Worm (Caenorhabditis elegans) whole organism, L1 larva: ENCODE results near the gene F31E9.6.

Source experiments
- ama-1 ChIP-seq: fragments of 150-350 bp; optimal IDR thresholded peaks from 2 replicates; lab custom pipeline; 2014
- ceh-82 ChIP-seq, 3 experiments: fragments of 150-350 bp in 1 of 3; sonication (generic microtip) in 2 of 3; optimal IDR thresholded peaks; 2 replicates each; lab custom pipeline; 2014 to 2017; ENCODE audit warnings: missing biosample characterization in 3 of 3, missing genetic modification characterization in 3 of 3
- efl-3 ChIP-seq: fragments of 200-800 bp; sonication (Bioruptor generic); optimal IDR thresholded peaks from 2 replicates; lab custom pipeline; 2018; ENCODE audit warnings: mild to moderate bottlenecking, missing genetic modification characterization, missing compliant biosample characterization
- nhr-237 ChIP-seq: fragments of 150-350 bp; optimal IDR thresholded peaks from 2 replicates; lab custom pipeline; 2014; ENCODE audit warnings: missing biosample characterization, missing genetic modification characterization
- rnt-1 ChIP-seq: sonication (generic microtip); optimal IDR thresholded peaks from 2 replicates; lab custom pipeline; 2016; ENCODE audit warnings: mild to moderate bottlenecking, missing genetic modification characterization, moderate library complexity, missing compliant biosample characterization
- sup-37 ChIP-seq: fragments of 200-800 bp; sonication (Bioruptor generic); optimal IDR thresholded peaks from 2 replicates; lab custom pipeline; 2018; ENCODE audit warnings: mild to moderate bottlenecking, missing genetic modification characterization, missing compliant biosample characterization
- unc-62 ChIP-seq: fragments of 150-350 bp; optimal IDR thresholded peaks from 2 replicates; lab custom pipeline; 2014; ENCODE audit warnings: missing biosample characterization, missing genetic modification reagents, missing genetic modification characterization
- ztf-11 ChIP-seq, 2 experiments: sonication (generic microtip); optimal IDR thresholded peaks; 2 replicates each; lab custom pipeline; 2016 to 2017; ENCODE audit warnings: missing genetic modification characterization in 2 of 2, missing biosample characterization in 1 of 2, missing compliant biosample characterization in 1 of 2
- ztf-4 ChIP-seq: fragments of 150-350 bp; optimal IDR thresholded peaks from 2 replicates; lab custom pipeline; 2014; ENCODE audit warnings: missing biosample characterization, missing genetic modification characterization

DNA sequence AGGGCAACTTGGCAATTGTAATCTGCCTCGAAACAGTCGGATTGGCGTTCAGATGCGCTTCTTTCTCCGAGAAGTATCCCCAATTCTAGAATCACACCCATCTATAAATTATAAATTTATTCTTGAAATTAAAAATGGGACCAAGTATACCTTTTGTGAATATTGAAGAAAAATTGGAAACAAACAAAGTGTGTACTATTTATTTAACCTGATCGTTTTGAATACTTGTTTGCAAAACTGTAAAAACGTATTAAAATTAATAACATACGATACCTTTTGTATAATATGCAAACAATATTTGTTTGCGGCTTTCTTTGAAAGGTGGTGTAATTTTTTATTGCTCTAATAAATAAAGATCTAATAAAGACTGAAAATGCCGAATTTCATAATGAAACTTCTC lies 2.6 kb downstream of the F31E9.6 start, which contains the start of gene Y61B8B.3:
- no peak for TF ChIP-seq efl-3 (GFP tag; lab: Kevin White, UChicago)
- no peak for TF ChIP-seq sup-37 (GFP tag; lab: Kevin White, UChicago)
- no peak for TF ChIP-seq ceh-82 (tag; optimal IDR thresholded peaks at IDR 0.05; lab: Kevin White, UChicago)
- no peak for TF ChIP-seq nhr-237 (tag; lab: Kevin White, UChicago)
- TF ChIP-seq ama-1 (lab: Kevin White, UChicago), result no peak
- TF ChIP-seq ztf-4 (tag; lab: Kevin White, UChicago), result no peak
- no peak for TF ChIP-seq ztf-11 (tag; optimal IDR thresholded peaks at IDR 0.05; lab: Kevin White, UChicago)
- TF ChIP-seq unc-62 (GFP tag; lab: Kevin White, UChicago), result no peak
- no peak for TF ChIP-seq rnt-1 (tag; lab: Kevin White, UChicago)
